Worm (Caenorhabditis elegans) whole organism, late embryonic: ENCODE data around the gene sto-2.
A peak's percentile ranks its signal among the peaks of the same experiment; 100 is the strongest.

Experiments used
- C38D4.7 ChIP-seq: fragments of 200-800 bp; sonication (Bioruptor generic); optimal IDR thresholded peaks from 2 replicates; lab custom pipeline; 2018; ENCODE audit warnings: mild to moderate bottlenecking, missing genetic modification characterization, moderate library complexity, missing compliant biosample characterization
- K02D7.2 ChIP-seq: sonication (generic microtip); optimal IDR thresholded peaks from 2 replicates; lab custom pipeline; 2017; ENCODE audit warnings: mild to moderate bottlenecking, missing genetic modification characterization, missing compliant biosample characterization
- T23F11.4 ChIP-seq: fragments of 200-800 bp; sonication (Bioruptor generic); optimal IDR thresholded peaks from 2 replicates; lab custom pipeline; 2018; ENCODE audit warnings: mild to moderate bottlenecking, missing genetic modification characterization, missing compliant biosample characterization
- ahr-1 ChIP-seq: sonication (generic microtip); optimal IDR thresholded peaks from 2 replicates; lab custom pipeline; 2016; ENCODE audit warnings: missing genetic modification characterization, missing compliant biosample characterization
- ama-1 ChIP-seq: fragments of 150-350 bp; optimal IDR thresholded peaks from 2 replicates; lab custom pipeline; 2014
- ceh-14 ChIP-seq: sonication (generic microtip); optimal IDR thresholded peaks from 2 replicates; lab custom pipeline; 2016; ENCODE audit warnings: missing genotype, missing genetic modification characterization, missing compliant biosample characterization
- ceh-19 ChIP-seq: fragments of 200-800 bp; sonication (Bioruptor generic); optimal IDR thresholded peaks from 2 replicates; lab custom pipeline; 2018; ENCODE audit warnings: mild to moderate bottlenecking, missing genetic modification characterization, missing compliant biosample characterization
- ceh-22 ChIP-seq: sonication (generic microtip); optimal IDR thresholded peaks from 2 replicates; lab custom pipeline; 2017; ENCODE audit warnings: missing biosample characterization, missing genetic modification characterization
- ceh-24 ChIP-seq: sonication (generic microtip); optimal IDR thresholded peaks from 2 replicates; lab custom pipeline; 2016; ENCODE audit warnings: mild to moderate bottlenecking, missing genetic modification characterization, missing compliant biosample characterization
- ceh-30 ChIP-seq: fragments of 150-350 bp; optimal IDR thresholded peaks from 2 replicates; lab custom pipeline; 2014; ENCODE audit warnings: missing biosample characterization, missing genetic modification characterization
- ceh-31 ChIP-seq: sonication (generic microtip); optimal IDR thresholded peaks from 2 replicates; lab custom pipeline; 2016; ENCODE audit warnings: missing genetic modification characterization, missing compliant biosample characterization
- ceh-34 ChIP-seq: sonication (generic microtip); optimal IDR thresholded peaks from 2 replicates; lab custom pipeline; 2016; ENCODE audit warnings: mild to moderate bottlenecking, missing genetic modification characterization, missing compliant biosample characterization
- ceh-48 ChIP-seq: sonication (generic microtip); optimal IDR thresholded peaks from 2 replicates; lab custom pipeline; 2016; ENCODE audit warnings: missing genetic modification characterization, inconsistent platforms, missing compliant biosample characterization
- ceh-6 ChIP-seq: fragments of 200-800 bp; sonication (Bioruptor generic); optimal IDR thresholded peaks from 2 replicates; lab custom pipeline; 2018; ENCODE audit warnings: mild to moderate bottlenecking, missing genetic modification characterization, missing compliant biosample characterization
- che-1 ChIP-seq: sonication (generic microtip); optimal IDR thresholded peaks from 2 replicates; lab custom pipeline; 2016; ENCODE audit warnings: mild to moderate bottlenecking, missing genetic modification characterization, missing compliant biosample characterization
- dmd-4 ChIP-seq: sonication (generic microtip); optimal IDR thresholded peaks from 2 replicates; lab custom pipeline; 2016; ENCODE audit warnings: borderline replicate concordance, missing genetic modification characterization, missing compliant biosample characterization
- elt-2 ChIP-seq: sonication (generic microtip); optimal IDR thresholded peaks from 2 replicates; lab custom pipeline; 2016; ENCODE audit warnings: missing genetic modification reagents, missing genetic modification characterization, missing compliant biosample characterization
- eyg-1 ChIP-seq: sonication (generic microtip); optimal IDR thresholded peaks from 2 replicates; lab custom pipeline; 2016; ENCODE audit warnings: missing genotype, missing genetic modification characterization, missing compliant biosample characterization
- fax-1 ChIP-seq: sonication (generic microtip); optimal IDR thresholded peaks from 2 replicates; lab custom pipeline; 2016; ENCODE audit warnings: missing genotype, missing genetic modification characterization, missing compliant biosample characterization
- fkh-10 ChIP-seq: fragments of 150-350 bp; optimal IDR thresholded peaks from 2 replicates; lab custom pipeline; 2014; ENCODE audit warnings: missing biosample characterization, missing genetic modification reagents, missing genetic modification characterization
- hlh-13 ChIP-seq: fragments of 200-800 bp; sonication (Bioruptor generic); optimal IDR thresholded peaks from 2 replicates; lab custom pipeline; 2018; ENCODE audit warnings: mild to moderate bottlenecking, missing genetic modification characterization, missing compliant biosample characterization
- hlh-30 ChIP-seq: sonication (generic microtip); optimal IDR thresholded peaks from 2 replicates; lab custom pipeline; 2017; ENCODE audit warnings: antibody characterized with exemption, missing genetic modification characterization, missing compliant biosample characterization; ENCODE audit not compliant: insufficient read depth
- hlh-6 ChIP-seq: sonication (generic microtip); optimal IDR thresholded peaks from 2 replicates; lab custom pipeline; 2016; ENCODE audit warnings: missing genotype, missing genetic modification characterization, missing compliant biosample characterization
- madf-2 ChIP-seq: sonication (generic microtip); optimal IDR thresholded peaks from 2 replicates; lab custom pipeline; 2017; ENCODE audit warnings: missing genetic modification characterization, missing compliant biosample characterization
- nfya-1 ChIP-seq: sonication (generic microtip); optimal IDR thresholded peaks from 2 replicates; lab custom pipeline; 2017; ENCODE audit warnings: missing genetic modification characterization, mild to moderate bottlenecking, missing compliant biosample characterization, antibody characterized with exemption, moderate library complexity
- nhr-11 ChIP-seq: fragments of 150-350 bp; optimal IDR thresholded peaks from 2 replicates; lab custom pipeline; 2014; ENCODE audit warnings: missing biosample characterization, missing genetic modification characterization
- nhr-232 ChIP-seq: sonication (generic microtip); optimal IDR thresholded peaks from 2 replicates; lab custom pipeline; 2016; ENCODE audit warnings: missing genetic modification characterization, missing compliant biosample characterization
- odd-2 ChIP-seq: sonication (generic microtip); optimal IDR thresholded peaks from 2 replicates; lab custom pipeline; 2017; ENCODE audit warnings: antibody characterized with exemption, mild to moderate bottlenecking, missing genetic modification characterization, missing compliant biosample characterization
- pat-9 ChIP-seq: fragments of 200-800 bp; sonication (Bioruptor generic); optimal IDR thresholded peaks from 2 replicates; lab custom pipeline; 2018; ENCODE audit warnings: mild to moderate bottlenecking, missing genetic modification characterization, moderate library complexity, missing compliant biosample characterization
- pax-1 ChIP-seq: fragments of 150-350 bp; optimal IDR thresholded peaks from 2 replicates; lab custom pipeline; 2014; ENCODE audit warnings: missing biosample characterization, missing genetic modification characterization
- pha-2 ChIP-seq: sonication (generic microtip); optimal IDR thresholded peaks from 2 replicates; lab custom pipeline; 2017; ENCODE audit warnings: mild to moderate bottlenecking, missing genetic modification characterization, missing compliant biosample characterization
- pqm-1 ChIP-seq: sonication (generic microtip); optimal IDR thresholded peaks from 2 replicates; lab custom pipeline; 2016; ENCODE audit warnings: missing genetic modification characterization, missing compliant biosample characterization
- pros-1 ChIP-seq: fragments of 150-350 bp; optimal IDR thresholded peaks from 2 replicates; lab custom pipeline; 2014; ENCODE audit warnings: missing biosample characterization, missing genetic modification reagents, missing genetic modification characterization
- ref-2 ChIP-seq: sonication (generic microtip); optimal IDR thresholded peaks from 2 replicates; lab custom pipeline; 2016; ENCODE audit warnings: missing genetic modification characterization, missing compliant biosample characterization
- sdc-2 ChIP-seq: sonication (generic microtip); optimal IDR thresholded peaks from 2 replicates; lab custom pipeline; 2016; ENCODE audit warnings: missing genotype, missing genetic modification characterization, missing compliant biosample characterization
- sox-2 ChIP-seq: fragments of 200-800 bp; sonication (Bioruptor generic); IDR thresholded peaks from 2 replicates; pipeline ENCODE4 v1.3.6; 2022; ENCODE audit warnings: missing genetic modification reagents, missing genetic modification characterization, missing compliant biosample characterization
- tbx-2 ChIP-seq: sonication (generic microtip); optimal IDR thresholded peaks from 2 replicates; lab custom pipeline; 2016; ENCODE audit warnings: missing genetic modification characterization, missing compliant biosample characterization
- tbx-7 ChIP-seq: sonication (generic microtip); optimal IDR thresholded peaks from 2 replicates; lab custom pipeline; 2016; ENCODE audit warnings: missing genotype, missing genetic modification characterization, missing compliant biosample characterization
- unc-42 ChIP-seq: sonication (generic microtip); optimal IDR thresholded peaks from 2 replicates; lab custom pipeline; 2016; ENCODE audit warnings: missing genotype, missing genetic modification characterization, missing compliant biosample characterization
- unc-55 ChIP-seq: sonication (generic microtip); optimal IDR thresholded peaks from 2 replicates; lab custom pipeline; 2017; ENCODE audit warnings: missing biosample characterization, missing genetic modification reagents, missing genetic modification characterization
- unc-86 ChIP-seq: sonication (generic microtip); optimal IDR thresholded peaks from 2 replicates; lab custom pipeline; 2016; ENCODE audit warnings: missing genetic modification characterization, missing compliant biosample characterization
- zip-5 ChIP-seq: sonication (generic microtip); optimal IDR thresholded peaks from 2 replicates; lab custom pipeline; 2016; ENCODE audit warnings: missing genetic modification characterization, missing compliant biosample characterization
- ztf-16 ChIP-seq: sonication (generic microtip); optimal IDR thresholded peaks from 2 replicates; lab custom pipeline; 2017; ENCODE audit warnings: missing genetic modification characterization, missing compliant biosample characterization

The sto-2 gene

ce11 chrX:5278249-5278648 is 44.9 kb downstream of the sto-2 start:
- TF ChIP-seq unc-42 (tag; lab: Kevin White, UChicago) (peak; percentile 47), ceh-34 (tag; lab: Kevin White, UChicago) (no peak)

ce11 chrX:5276772-5277171 is 46.4 kb downstream of the sto-2 start:
- TF ChIP-seq sox-2 (GFP tag; lab: Robert Waterston, UW) (no peak), madf-2 (no peak), ama-1 (lab: Kevin White, UChicago) (no peak), zip-5 (tag; lab: Kevin White, UChicago) (no peak), ceh-30 (no peak), ceh-34 (tag; lab: Kevin White, UChicago) (no peak), nfya-1 (tag; lab: Kevin White, UChicago) (no peak), nhr-232 (tag; lab: Kevin White, UChicago) (no peak), nhr-11 (tag; lab: Kevin White, UChicago) (no peak)

- TF ChIP-seq pax-1 (tag; lab: Kevin White, UChicago) (no peak), ceh-34 (tag; lab: Kevin White, UChicago) (peak; percentile 44), zip-5 (tag; lab: Kevin White, UChicago) (no peak), tbx-7 (tag; lab: Kevin White, UChicago) (peak; percentile 1), hlh-6 (tag; lab: Kevin White, UChicago) (no peak), ref-2 (tag; lab: Kevin White, UChicago) (peak; percentile 72), sox-2 (GFP tag; lab: Robert Waterston, UW) (peak; percentile 27; the same call in 1 of the 2 replicates), nfya-1 (tag; lab: Kevin White, UChicago) (peak; percentile 72), ceh-19 (GFP tag; lab: Kevin White, UChicago) (peak; percentile 62), T23F11.4 (no peak), pat-9 (no peak), ztf-16 (no peak), pha-2 (tag; lab: Kevin White, UChicago) (peak; percentile 20), unc-55 (GFP tag; lab: Kevin White, UChicago) (peak; percentile 1), hlh-30 (tag; lab: Kevin White, UChicago) (peak; percentile 36), pqm-1 (tag; lab: Kevin White, UChicago) (no peak), ceh-31 (tag; lab: Kevin White, UChicago) (peak; percentile 65), sdc-2 (tag; lab: Kevin White, UChicago) (peak; percentile 48), tbx-2 (tag; lab: Kevin White, UChicago) (peak; percentile 58), eyg-1 (tag; lab: Kevin White, UChicago) (peak; percentile 52), unc-42 (tag; lab: Kevin White, UChicago) (peak; percentile 46), elt-2 (tag; lab: Kevin White, UChicago) (peak; percentile 10), pros-1 (tag; lab: Kevin White, UChicago) (peak; percentile 81), unc-86 (peak; percentile 3), fax-1 (peak; percentile 11), ceh-14 (peak; percentile 6), ahr-1 (tag; lab: Kevin White, UChicago) (no peak), dmd-4 (tag; lab: Kevin White, UChicago) (no peak), ceh-48 (peak; percentile 69)
Observed at ce11 chrX:5275209-5275608, 48.0 kb downstream of the sto-2 start, which contains the start of gene hst-6. TSS of gene hst-6 (plus strand) at chrX:5275561.

ce11 chrX:5269359-5269758 is 53.8 kb downstream of the sto-2 start:
- TF ChIP-seq elt-2 (tag; lab: Kevin White, UChicago) (peak; percentile 64), hlh-13 (GFP tag; lab: Kevin White, UChicago) (no peak)

- TF ChIP-seq C38D4.7 = no peak
- TF ChIP-seq ceh-31 (tag; lab: Kevin White, UChicago) = no peak
- TF ChIP-seq ceh-6 (GFP tag; lab: Kevin White, UChicago) = no peak
- no peak for TF ChIP-seq ceh-14
- TF ChIP-seq ceh-34 (tag; lab: Kevin White, UChicago) = no peak
- TF ChIP-seq che-1 (tag; lab: Kevin White, UChicago) = no peak
- no peak for TF ChIP-seq ceh-24 (tag; lab: Kevin White, UChicago)
- no peak for TF ChIP-seq odd-2 (tag; lab: Kevin White, UChicago)
- no peak for TF ChIP-seq K02D7.2 (tag; lab: Kevin White, UChicago)
- no peak for TF ChIP-seq fkh-10 (GFP tag; lab: Kevin White, UChicago)
- TF ChIP-seq unc-86 = no peak
- no peak for TF ChIP-seq zip-5 (tag; lab: Kevin White, UChicago)
- TF ChIP-seq ceh-22 (tag; lab: Kevin White, UChicago) = no peak
Observed at ce11 chrX:5268062-5268461, 55.1 kb downstream of the sto-2 start.
